Worm (Caenorhabditis elegans): ENCODE data around the gene W10G6.6.

The W10G6.6 gene

ce11 chrX:16205880-16206279 is 44.7 kb downstream of the W10G6.6 start (continued):
- TF ChIP-seq dsc-1 (tag; optimal IDR thresholded peaks at IDR 0.05) (peak; percentile 94), pax-3 (tag; optimal IDR thresholded peaks at IDR 0.05) (peak; percentile 46), nhr-90 (tag; optimal IDR thresholded peaks at IDR 0.05; ENCODE audit: poor library complexity) (peak; percentile 80), hpl-2 (GFP tag; optimal IDR thresholded peaks at IDR 0.05) (peak; percentile 80), fos-1 (tag; optimal IDR thresholded peaks at IDR 0.05) (peak; percentile 45), lin-39 (tag; optimal IDR thresholded peaks at IDR 0.05) (peak; percentile 79), dpl-1 (GFP tag; optimal IDR thresholded peaks at IDR 0.05) (peak in 2 of 3 experiments; percentile 1 to 37), nhr-71 (tag; optimal IDR thresholded peaks at IDR 0.05) (peak; percentile 81), irx-1 (tag; optimal IDR thresholded peaks at IDR 0.05) (peak; percentile 83), jun-1 (tag; optimal IDR thresholded peaks at IDR 0.05) (peak; percentile 76), nhr-11 (tag; optimal IDR thresholded peaks at IDR 0.05) (peak; percentile 56), tlp-1 (tag; optimal IDR thresholded peaks at IDR 0.05) (no peak), sptf-1 (tag; optimal IDR thresholded peaks at IDR 0.05) (no peak), nhr-237 (tag; optimal IDR thresholded peaks at IDR 0.05) (peak; percentile 68), snu-23 (GFP tag; optimal IDR thresholded peaks at IDR 0.05) (peak; percentile 90), blmp-1 (tag; optimal IDR thresholded peaks at IDR 0.05) (peak; percentile 33), lsy-2 (tag; optimal IDR thresholded peaks at IDR 0.05) (peak; percentile 55 to 80), mab-9 (GFP tag; IDR thresholded peaks at IDR 0.05) (0 out of 2 replicates have a peak, but pooled peaks have one; percentile 63)

- no peak for TF ChIP-seq pax-3 (tag; optimal IDR thresholded peaks at IDR 0.05)
- TF ChIP-seq unc-130 (tag; optimal IDR thresholded peaks at IDR 0.05) = no peak
- TF ChIP-seq unc-30 (tag; optimal IDR thresholded peaks at IDR 0.05) = no peak
- TF ChIP-seq dpl-1 (GFP tag; optimal IDR thresholded peaks at IDR 0.05) = no peak
- TF ChIP-seq ztf-4 (tag; optimal IDR thresholded peaks at IDR 0.05) = no peak
- TF ChIP-seq fos-1 (tag; optimal IDR thresholded peaks at IDR 0.05) = no peak
- TF ChIP-seq skn-1 (tag; optimal IDR thresholded peaks at IDR 0.05) = no peak
- no peak for TF ChIP-seq hpl-2 (GFP tag; optimal IDR thresholded peaks at IDR 0.05)
- TF ChIP-seq egl-13 (tag; optimal IDR thresholded peaks at IDR 0.05) = no peak
Measured at ce11 chrX:16204310-16204709, 46.3 kb downstream of the W10G6.6 start.

ce11 chrX:16202229-16202628 is 48.4 kb downstream of the W10G6.6 start:
- TF ChIP-seq zip-4 (GFP tag; optimal IDR thresholded peaks at IDR 0.05) (no peak), nhr-28 (tag; optimal IDR thresholded peaks at IDR 0.05) (no peak), zag-1 (tag; optimal IDR thresholded peaks at IDR 0.05) (no peak), fkh-4 (tag; optimal IDR thresholded peaks at IDR 0.05; ENCODE audit: borderline replicate concordance) (no peak), Y116A8C.19 (tag; optimal IDR thresholded peaks at IDR 0.05; ENCODE audit: borderline replicate concordance) (no peak), hlh-17 (GFP tag; optimal IDR thresholded peaks at IDR 0.05; ENCODE audit: borderline replicate concordance) (no peak), tlp-1 (tag; optimal IDR thresholded peaks at IDR 0.05) (no peak), unc-98 (GFP tag; IDR thresholded peaks at IDR 0.05) (no peak), snu-23 (GFP tag; optimal IDR thresholded peaks at IDR 0.05) (peak; percentile 53), unc-130 (tag; optimal IDR thresholded peaks at IDR 0.05) (no peak), ceh-88 (GFP tag; IDR thresholded peaks at IDR 0.05) (no peak), unc-62 (GFP tag; optimal IDR thresholded peaks at IDR 0.05) (no peak), sup-37 (GFP tag; optimal IDR thresholded peaks at IDR 0.05) (no peak), pqm-1 (tag; optimal IDR thresholded peaks at IDR 0.05) (no peak), nhr-85 (tag) (no peak), lin-35 (GFP tag; optimal IDR thresholded peaks at IDR 0.05) (peak in 1 of 2 experiments; percentile 11), dpl-1 (GFP tag; optimal IDR thresholded peaks at IDR 0.05) (no peak), skn-1 (tag; optimal IDR thresholded peaks at IDR 0.05) (peak; percentile 30), nhr-20 (tag; optimal IDR thresholded peaks at IDR 0.05) (peak; percentile 28), sptf-1 (tag; optimal IDR thresholded peaks at IDR 0.05) (no peak), blmp-1 (tag; optimal IDR thresholded peaks at IDR 0.05) (peak; percentile 13), jun-1 (tag; optimal IDR thresholded peaks at IDR 0.05) (peak; percentile 48), aha-1 (tag; optimal IDR thresholded peaks at IDR 0.05) (no peak), mab-9 (GFP tag; IDR thresholded peaks at IDR 0.05) (peak; percentile 22; the same call in 1 of the 2 replicates), ces-1 (GFP tag; optimal IDR thresholded peaks at IDR 0.05) (no peak), F16B12.6 (tag; optimal IDR thresholded peaks at IDR 0.05) (no peak), lin-15B (tag; optimal IDR thresholded peaks at IDR 0.05) (no peak), fkh-10 (GFP tag; optimal IDR thresholded peaks at IDR 0.05) (peak; percentile 90), mdl-1 (tag; optimal IDR thresholded peaks at IDR 0.05) (no peak), ets-5 (GFP tag; IDR thresholded peaks at IDR 0.05) (no peak), nhr-71 (tag; optimal IDR thresholded peaks at IDR 0.05) (peak; percentile 54), elt-3 (tag; optimal IDR thresholded peaks at IDR 0.05) (no peak), lin-14 (GFP tag; optimal IDR thresholded peaks at IDR 0.05) (peak; percentile 64), ceh-8 (GFP tag; optimal IDR thresholded peaks at IDR 0.05) (no peak), vab-15 (tag; optimal IDR thresholded peaks at IDR 0.05) (no peak)

All from whole organism, L1 larva.